Fruit fly (Drosophila melanogaster) Kc167 (cell line): ENCODE measurements around the gene Afti.

Experiments
- Myc ChIP-seq: fragments of >200 bp; optimal IDR thresholded peaks from 2 replicates; lab custom pipeline; 2017; ENCODE audit warnings: missing external identifiers
- Sin3A ChIP-seq: fragments of >200 bp; optimal IDR thresholded peaks from 2 replicates; lab custom pipeline; 2018; ENCODE audit warnings: missing external identifiers
- h ChIP-seq: fragments of >200 bp; optimal IDR thresholded peaks from 3 replicates; lab custom pipeline; 2018; ENCODE audit warnings: missing external identifiers
- psq ChIP-seq: fragments of >200 bp; optimal IDR thresholded peaks from 2 replicates; lab custom pipeline; 2017; ENCODE audit warnings: missing external identifiers
- ttk ChIP-seq: sonication (Bioruptor generic); optimal IDR thresholded peaks from 2 replicates; lab custom pipeline; 2017; ENCODE audit warnings: missing external identifiers

- TF ChIP-seq h (lab: Kevin White, UChicago) (no peak), psq (lab: Kevin White, UChicago) (no peak), Myc (no peak), ttk (lab: Kevin White, UChicago) (no peak), Sin3A (lab: Kevin White, UChicago) (no peak)
Observed at dm6 chr3R:14326250-14327112, at the start of gene Afti, which contains the start of gene ATPsynE.
